Fruit fly (Drosophila melanogaster) whole organism, embryonic: ENCODE data around the gene Tyler.

Experiments
- CG10321 ChIP-seq: fragments of 200-800 bp; sonication (Bioruptor generic); IDR thresholded peaks from 2 replicates; pipeline ENCODE4 v1.3.6; 2022; ENCODE audit warnings: missing biosample characterization, missing genetic modification characterization
- CG10462 ChIP-seq: fragments of 200-800 bp; sonication (Bioruptor generic); optimal IDR thresholded peaks from 2 replicates; lab custom pipeline; 2016; ENCODE audit warnings: missing biosample characterization, missing genetic modification characterization
- CG10979 ChIP-seq: fragments of 200-800 bp; sonication (Bioruptor generic); optimal IDR thresholded peaks from 2 replicates; lab custom pipeline; 2018; ENCODE audit warnings: missing biosample characterization, mild to moderate bottlenecking, missing genetic modification characterization, moderate library complexity
- CG12104 ChIP-seq: fragments of 200-800 bp; sonication (Bioruptor generic); optimal IDR thresholded peaks from 3 replicates; lab custom pipeline; 2016; ENCODE audit warnings: missing biosample characterization, missing genetic modification characterization
- CG12155 ChIP-seq: fragments of 200-800 bp; sonication (Bioruptor generic); optimal IDR thresholded peaks from 3 replicates; lab custom pipeline; 2016; ENCODE audit warnings: missing biosample characterization, missing genetic modification characterization
- CG13624 ChIP-seq: fragments of 200-800 bp; sonication (Bioruptor generic); optimal IDR thresholded peaks from 2 replicates; lab custom pipeline; 2016; ENCODE audit warnings: missing biosample characterization, missing genetic modification characterization
- CG13775 ChIP-seq: fragments of 200-800 bp; sonication (Bioruptor generic); optimal IDR thresholded peaks from 3 replicates; lab custom pipeline; 2017; ENCODE audit warnings: missing biosample characterization, mild to moderate bottlenecking, missing genetic modification characterization
- CG15479 ChIP-seq: fragments of 200-800 bp; sonication (Bioruptor generic); optimal IDR thresholded peaks from 3 replicates; lab custom pipeline; 2019; ENCODE audit warnings: missing biosample characterization, mild to moderate bottlenecking, missing genetic modification characterization, moderate library complexity
- CG16813 ChIP-seq: fragments of 200-800 bp; sonication (Bioruptor generic); IDR thresholded peaks from 3 replicates; pipeline ENCODE4 v1.3.6; 2022; ENCODE audit warnings: missing biosample characterization, missing genetic modification characterization; ENCODE audit not compliant: partially characterized antibody
- CG17912 ChIP-seq: fragments of 200-800 bp; sonication (Bioruptor generic); optimal IDR thresholded peaks from 2 replicates; lab custom pipeline; 2018; ENCODE audit warnings: missing biosample characterization, mild to moderate bottlenecking, missing genetic modification characterization
- CG2129 ChIP-seq: fragments of 200-800 bp; sonication (Bioruptor generic); IDR thresholded peaks from 2 replicates; pipeline ENCODE4 v1.3.6; 2022; ENCODE audit warnings: missing biosample characterization, missing genetic modification characterization; ENCODE audit not compliant: partially characterized antibody
- CG2889 ChIP-seq: fragments of 200-800 bp; sonication (Bioruptor generic); IDR thresholded peaks from 3 replicates; pipeline ENCODE4 v1.3.6; 2022; ENCODE audit warnings: missing biosample characterization, missing genetic modification characterization
- CG30431 ChIP-seq: fragments of 200-800 bp; sonication (Bioruptor generic); optimal IDR thresholded peaks from 2 replicates; lab custom pipeline; 2017; ENCODE audit warnings: missing biosample characterization, missing genetic modification characterization
- CG4360 ChIP-seq: fragments of 200-800 bp; sonication (Bioruptor generic); IDR thresholded peaks from 2 replicates; pipeline ENCODE4 v1.3.6; 2022; ENCODE audit warnings: missing biosample characterization, missing genetic modification characterization
- CG4854 ChIP-seq: fragments of 200-800 bp; sonication (Bioruptor generic); optimal IDR thresholded peaks from 2 replicates; lab custom pipeline; 2016; ENCODE audit warnings: missing biosample characterization, missing genetic modification characterization, inconsistent platforms
- CG5953 ChIP-seq: fragments of 200-800 bp; sonication (Bioruptor generic); IDR thresholded peaks from 2 replicates; pipeline ENCODE4 v1.3.6; 2022; ENCODE audit warnings: missing biosample characterization, missing genetic modification characterization
- CG6654 ChIP-seq: fragments of 200-800 bp; sonication (Bioruptor generic); optimal IDR thresholded peaks from 2 replicates; lab custom pipeline; 2017; ENCODE audit warnings: missing biosample characterization, mild to moderate bottlenecking, missing genetic modification characterization
- CG7357 ChIP-seq: fragments of 200-800 bp; sonication (Bioruptor generic); IDR thresholded peaks from 3 replicates; pipeline ENCODE4 v1.3.6; 2022; ENCODE audit warnings: missing biosample characterization, missing genetic modification characterization
- CG8281 ChIP-seq: fragments of 200-800 bp; sonication (Bioruptor generic); optimal IDR thresholded peaks from 2 replicates; lab custom pipeline; 2018; ENCODE audit warnings: missing biosample characterization, mild to moderate bottlenecking, missing genetic modification characterization, moderate library complexity
- D ChIP-seq, 2 experiments: fragments of 200-800 bp in 1 of 2; fragments of >200 bp in 1 of 2; sonication (Bioruptor generic) in 1 of 2; optimal IDR thresholded peaks; 2 replicates in 1 of 2; 3 replicates in 1 of 2; lab custom pipeline; 2017; ENCODE audit warnings: mild to moderate bottlenecking in 1 of 2, missing biosample characterization in 1 of 2, missing genetic modification characterization in 1 of 2, missing genetic modification reagents in 1 of 2
- D19B ChIP-seq: fragments of 200-800 bp; sonication (Bioruptor generic); optimal IDR thresholded peaks from 2 replicates; lab custom pipeline; 2017; ENCODE audit warnings: missing biosample characterization, mild to moderate bottlenecking, missing genetic modification characterization
- E2f2 ChIP-seq: fragments of 200-800 bp; sonication (Bioruptor generic); IDR thresholded peaks from 2 replicates; pipeline ENCODE4 v1.3.6; 2022; ENCODE audit warnings: missing biosample characterization, missing genetic modification characterization
- Fer1 ChIP-seq: fragments of 200-800 bp; sonication (Bioruptor generic); optimal IDR thresholded peaks from 2 replicates; lab custom pipeline; 2017; ENCODE audit warnings: missing biosample characterization, mild to moderate bottlenecking, missing genetic modification characterization
- Hr3 ChIP-seq: fragments of 200-800 bp; sonication (Bioruptor generic); optimal IDR thresholded peaks from 3 replicates; lab custom pipeline; 2016; ENCODE audit warnings: missing biosample characterization, missing genetic modification characterization
- Kr ChIP-seq: fragments of 200-800 bp; sonication (Bioruptor generic); optimal IDR thresholded peaks from 2 replicates; lab custom pipeline; 2017; ENCODE audit warnings: missing biosample characterization, mild to moderate bottlenecking, missing genetic modification characterization
- Mad ChIP-seq: fragments of 200-800 bp; sonication (Bioruptor generic); optimal IDR thresholded peaks from 2 replicates; lab custom pipeline; 2016; ENCODE audit warnings: missing biosample characterization, missing genetic modification characterization
- Med ChIP-seq: fragments of 200-800 bp; sonication (Bioruptor generic); peaks from one replicate; lab custom pipeline; 2016; ENCODE audit warnings: missing biosample characterization, missing genetic modification characterization, mild to moderate bottlenecking, inconsistent platforms, moderate library complexity
- Mrtf ChIP-seq: fragments of 200-800 bp; sonication (Bioruptor generic); IDR thresholded peaks from 3 replicates; pipeline ENCODE4 v1.3.6; 2022; ENCODE audit warnings: missing biosample characterization, missing genetic modification characterization
- Neu2 ChIP-seq: fragments of 200-800 bp; sonication (Bioruptor generic); optimal IDR thresholded peaks from 3 replicates; lab custom pipeline; 2016; ENCODE audit warnings: missing biosample characterization, missing genetic modification characterization, borderline replicate concordance
- NfI ChIP-seq: fragments of 200-800 bp; sonication (Bioruptor generic); optimal IDR thresholded peaks from 3 replicates; lab custom pipeline; 2018; ENCODE audit warnings: missing biosample characterization, mild to moderate bottlenecking, missing genetic modification characterization, moderate library complexity
- Side ChIP-seq: fragments of 200-800 bp; sonication (Bioruptor generic); optimal IDR thresholded peaks from 2 replicates; lab custom pipeline; 2016; ENCODE audit warnings: missing biosample characterization, missing genetic modification characterization
- Sry-β ChIP-seq: fragments of 200-800 bp; sonication (Bioruptor generic); optimal IDR thresholded peaks from 2 replicates; lab custom pipeline; 2018; ENCODE audit warnings: missing biosample characterization, mild to moderate bottlenecking, missing genetic modification characterization, moderate library complexity
- az2 ChIP-seq: fragments of 200-800 bp; sonication (Bioruptor generic); optimal IDR thresholded peaks from 3 replicates; lab custom pipeline; 2016; ENCODE audit warnings: missing biosample characterization, missing genetic modification characterization
- bigmax ChIP-seq: fragments of 200-800 bp; sonication (Bioruptor generic); optimal IDR thresholded peaks from 2 replicates; lab custom pipeline; 2018; ENCODE audit warnings: missing biosample characterization, mild to moderate bottlenecking, missing genetic modification characterization
- caup ChIP-seq: fragments of 200-800 bp; sonication (Bioruptor generic); optimal IDR thresholded peaks from 3 replicates; lab custom pipeline; 2017; ENCODE audit warnings: missing biosample characterization, mild to moderate bottlenecking, missing genetic modification characterization, moderate library complexity; ENCODE audit not compliant: severe bottlenecking
- chinmo ChIP-seq: fragments of 200-800 bp; sonication (Bioruptor generic); IDR thresholded peaks from 4 replicates; pipeline ENCODE4 v1.3.6; 2022; ENCODE audit warnings: missing biosample characterization, missing genetic modification characterization; ENCODE audit not compliant: partially characterized antibody
- dmrt11E ChIP-seq: fragments of 200-800 bp; sonication (Bioruptor generic); optimal IDR thresholded peaks from 3 replicates; lab custom pipeline; 2018; ENCODE audit warnings: missing biosample characterization, mild to moderate bottlenecking, missing genetic modification characterization, moderate library complexity
- emc ChIP-seq: fragments of 200-800 bp; sonication (Bioruptor generic); optimal IDR thresholded peaks from 2 replicates; lab custom pipeline; 2016; ENCODE audit warnings: missing biosample characterization, missing genetic modification characterization
- grau ChIP-seq: fragments of 200-800 bp; optimal IDR thresholded peaks from 3 replicates; lab custom pipeline; 2019; ENCODE audit warnings: missing biosample characterization, mild to moderate bottlenecking, missing genetic modification characterization, moderate library complexity
- ham ChIP-seq: fragments of 200-800 bp; sonication (Bioruptor generic); IDR thresholded peaks from 2 replicates; pipeline ENCODE4 v1.3.6; 2022; ENCODE audit warnings: missing biosample characterization, missing genetic modification characterization
- otp ChIP-seq: fragments of 200-800 bp; sonication (Bioruptor generic); IDR thresholded peaks from 3 replicates; pipeline ENCODE4, ENCODE4 v1.3.6; 2022; ENCODE audit warnings: missing biosample characterization, missing genetic modification characterization
- sd ChIP-seq: fragments of 200-800 bp; sonication (Bioruptor generic); optimal IDR thresholded peaks from 3 replicates; lab custom pipeline; 2018; ENCODE audit warnings: missing biosample characterization, mild to moderate bottlenecking, missing genetic modification characterization, moderate library complexity
- seq ChIP-seq: fragments of 200-800 bp; sonication (Bioruptor generic); IDR thresholded peaks from 2 replicates; pipeline ENCODE4 v1.3.6; 2022; ENCODE audit warnings: missing biosample characterization, missing genetic modification characterization
- sug ChIP-seq: fragments of 200-800 bp; optimal IDR thresholded peaks from 2 replicates; lab custom pipeline; 2019; ENCODE audit warnings: missing biosample characterization, mild to moderate bottlenecking, missing genetic modification characterization, moderate library complexity
- tll ChIP-seq, 2 experiments: fragments of 200-800 bp in 1 of 2; fragments of >200 bp in 1 of 2; sonication (Bioruptor generic) in 1 of 2; optimal IDR thresholded peaks; 2 replicates each; lab custom pipeline; 2017 to 2019; ENCODE audit warnings: missing biosample characterization in 2 of 2, missing genetic modification characterization in 2 of 2, mild to moderate bottlenecking in 1 of 2, moderate library complexity in 1 of 2
- tna ChIP-seq: fragments of 200-800 bp; sonication (Bioruptor generic); IDR thresholded peaks from 2 replicates; pipeline ENCODE4 v1.3.6; 2022; ENCODE audit warnings: missing biosample characterization, missing genetic modification characterization; ENCODE audit not compliant: partially characterized antibody
- trh ChIP-seq: fragments of 200-800 bp; sonication (Bioruptor generic); optimal IDR thresholded peaks from 2 replicates; lab custom pipeline; 2016; ENCODE audit warnings: missing biosample characterization, missing genetic modification characterization
- tup ChIP-seq: fragments of 200-800 bp; sonication (Bioruptor generic); optimal IDR thresholded peaks from 2 replicates; lab custom pipeline; 2016; ENCODE audit warnings: missing biosample characterization, mild to moderate bottlenecking, missing genetic modification characterization, moderate library complexity

The Tyler gene

dm6 chrX:19651757-19652419 is 40.6 kb downstream of the Tyler start, which contains the start of the genes Ranbp21 and Elys (continued):
- TF ChIP-seq Kr (GFP tag; lab: Kevin White, UChicago) (no peak), emc (GFP tag; lab: Kevin White, UChicago) (no peak), sd (tag; lab: Kevin White, UChicago) (no peak), Hr3 (GFP tag; lab: Kevin White, UChicago) (peak; percentile 46), Neu2 (no peak), Sry-β (no peak), bigmax (GFP tag; lab: Kevin White, UChicago) (no peak), tup (GFP tag; lab: Kevin White, UChicago) (peak; percentile 33), D19B (no peak), CG13624 (peak; percentile 59), Fer1 (GFP tag; lab: Kevin White, UChicago) (no peak), Mad (GFP tag; lab: Kevin White, UChicago) (peak; percentile 62), CG8281 (tag; lab: Kevin White, UChicago) (no peak), Side (GFP tag; lab: Kevin White, UChicago) (peak; percentile 43), Med (GFP tag; lab: Kevin White, UChicago) (peak; percentile 91), CG13775 (GFP tag; lab: Kevin White, UChicago) (peak; percentile 58), CG4854 (no peak), trh (GFP tag; lab: Kevin White, UChicago) (no peak), D (optimal IDR thresholded peaks at IDR 0.05; lab: Kevin White, UChicago) (no peak), D (GFP tag; optimal IDR thresholded peaks at IDR 0.05; lab: Kevin White, UChicago) (no peak), CG2889 (GFP tag; lab: Robert Waterston, UW) (0 out of 3 replicates have a peak, but pooled peaks have one; percentile 27), CG5953 (no peak), NfI (peak; percentile 27), CG4360 (GFP tag; lab: Robert Waterston, UW) (no peak), CG10462 (GFP tag; lab: Kevin White, UChicago) (peak; percentile 77), CG30431 (GFP tag; lab: Kevin White, UChicago) (peak; percentile 15), seq (no peak), CG12155 (GFP tag; lab: Kevin White, UChicago) (peak; percentile 50), otp (GFP tag; lab: Robert Waterston, UW) (no peak), CG17912 (no peak), CG10979 (tag; lab: Kevin White, UChicago) (peak; percentile 6), CG16813 (GFP tag; lab: Robert Waterston, UW) (0 out of 3 replicates have a peak, but pooled peaks have one; percentile 56), CG2129 (GFP tag; lab: Robert Waterston, UW) (no peak), CG10321 (GFP tag; lab: Robert Waterston, UW) (no peak), E2f2 (GFP tag; lab: Robert Waterston, UW) (peak; percentile 61), tll (GFP tag; optimal IDR thresholded peaks at IDR 0.05; lab: Kevin White, UChicago) (no peak), CG7357 (peak; percentile 42; the same call in 1 of the 3 replicates), az2 (GFP tag; lab: Kevin White, UChicago) (peak; percentile 45), sug (tag; lab: Kevin White, UChicago) (no peak), grau (tag; lab: Kevin White, UChicago) (peak; percentile 40), CG12104 (peak; percentile 11), tna (GFP tag; lab: Robert Waterston, UW) (no peak), CG6654 (GFP tag; lab: Kevin White, UChicago) (peak; percentile 7), Mrtf (GFP tag; lab: Robert Waterston, UW) (no peak), CG15479 (peak; percentile 76), caup (GFP tag; lab: Kevin White, UChicago) (no peak), ham (GFP tag; lab: Robert Waterston, UW) (no peak), chinmo (0 out of 4 replicates have a peak, but pooled peaks have one; percentile 34), dmrt11E (tag; lab: Kevin White, UChicago) (peak; percentile 45)
